Worm (Caenorhabditis elegans) whole organism, L4/young adult: ENCODE data around the gene zim-1.

Experiments
- W03F9.2 ChIP-seq: fragments of 150-350 bp; optimal IDR thresholded peaks from 2 replicates; lab custom pipeline; 2014; ENCODE audit warnings: missing biosample characterization, missing genetic modification characterization
- dao-5 ChIP-seq: sonication (generic microtip); optimal IDR thresholded peaks from 2 replicates; lab custom pipeline; 2016; ENCODE audit warnings: missing genotype, missing genetic modification characterization, moderate library complexity, missing compliant biosample characterization
- him-1 ChIP-seq: sonication (generic microtip); optimal IDR thresholded peaks from 2 replicates; lab custom pipeline; 2016; ENCODE audit warnings: missing genotype, missing genetic modification reagents, missing genetic modification characterization, missing compliant biosample characterization

- TF ChIP-seq dao-5 (no peak), him-1 (tag; lab: Kevin White, UChicago) (no peak), W03F9.2 (tag; lab: Kevin White, UChicago) (no peak)
Measured at ce11 chrIV:10518652-10519051, 28.2 kb upstream of the zim-1 start.
